Fruit fly (Drosophila melanogaster) whole organism, prepupa: ENCODE data around the gene CG15023.

Source experiments
- CG1621 ChIP-seq: fragments of 200-800 bp; sonication (Bioruptor generic); optimal IDR thresholded peaks from 3 replicates; lab custom pipeline; 2018; ENCODE audit warnings: missing biosample characterization, mild to moderate bottlenecking, missing genetic modification characterization
- CG3919 ChIP-seq: fragments of 200-800 bp; sonication (Bioruptor generic); optimal IDR thresholded peaks from 3 replicates; lab custom pipeline; 2016; ENCODE audit warnings: missing biosample characterization, missing genetic modification characterization
- CG6276 ChIP-seq: fragments of 200-800 bp; sonication (Bioruptor generic); optimal IDR thresholded peaks from 2 replicates; lab custom pipeline; 2017; ENCODE audit warnings: missing biosample characterization, mild to moderate bottlenecking, missing genetic modification characterization
- Hr39 ChIP-seq: fragments of 200-800 bp; sonication (Bioruptor generic); optimal IDR thresholded peaks from 2 replicates; lab custom pipeline; 2016; ENCODE audit warnings: missing biosample characterization, missing genetic modification characterization
- Hr4 ChIP-seq: fragments of 200-800 bp; sonication (Bioruptor generic); optimal IDR thresholded peaks from 3 replicates; lab custom pipeline; 2016; ENCODE audit warnings: missing biosample characterization, missing genetic modification characterization
- Lpt ChIP-seq: fragments of 200-800 bp; sonication (Bioruptor generic); optimal IDR thresholded peaks from 3 replicates; lab custom pipeline; 2016; ENCODE audit warnings: missing biosample characterization, missing genetic modification characterization
- vri ChIP-seq: fragments of 200-800 bp; sonication (Bioruptor generic); optimal IDR thresholded peaks from 3 replicates; lab custom pipeline; 2016; ENCODE audit warnings: missing biosample characterization, mild to moderate bottlenecking, missing genetic modification characterization

dm6 chr3L:4411025-4411873 lies 50.1 kb downstream of the CG15023 start:
- TF ChIP-seq CG1621 (tag; lab: Kevin White, UChicago) (no peak), CG6276 (no peak), vri (GFP tag; lab: Kevin White, UChicago) (peak; percentile 69), Hr39 (peak; percentile 24), CG3919 (no peak), Lpt (GFP tag; lab: Kevin White, UChicago) (no peak), Hr4 (GFP tag; lab: Kevin White, UChicago) (peak; percentile 21)
